Worm (Caenorhabditis elegans) whole organism, young adult: Measurements from ENCODE around the gene W07B8.4.

Source experiments
- B0019.2 ChIP-seq: fragments of 200-800 bp; sonication (Bioruptor generic); conservative IDR thresholded peaks from 2 replicates; pipeline ENCODE4 v1.3.6; 2022; ENCODE audit warnings: missing genetic modification reagents, missing genetic modification characterization, missing compliant biosample characterization
- B0336.3 ChIP-seq: fragments of 200-800 bp; sonication (Bioruptor generic); IDR thresholded peaks from 2 replicates; pipeline ENCODE4 v1.3.6; 2022; ENCODE audit warnings: missing genetic modification characterization, missing compliant biosample characterization
- F10E7.11 ChIP-seq: sonication (generic microtip); optimal IDR thresholded peaks from 2 replicates; lab custom pipeline; 2017; ENCODE audit warnings: mild to moderate bottlenecking, missing genetic modification characterization, moderate library complexity, missing compliant biosample characterization
- K11D2.4 ChIP-seq: fragments of 200-800 bp; sonication (Bioruptor generic); IDR thresholded peaks from 2 replicates; pipeline ENCODE4 v1.3.6; 2022; ENCODE audit warnings: missing genetic modification reagents, missing genetic modification characterization, missing compliant biosample characterization
- T07F8.4 ChIP-seq: sonication (generic microtip); optimal IDR thresholded peaks from 2 replicates; lab custom pipeline; 2016; ENCODE audit warnings: mild to moderate bottlenecking, missing genetic modification characterization, moderate library complexity, missing compliant biosample characterization
- T26A5.8 ChIP-seq: sonication (generic microtip); optimal IDR thresholded peaks from 2 replicates; lab custom pipeline; 2016; ENCODE audit warnings: missing genetic modification characterization, missing compliant biosample characterization
- Y53G8AR.9 ChIP-seq: fragments of 200-800 bp; sonication (Bioruptor generic); conservative IDR thresholded peaks from 2 replicates; pipeline ENCODE4 v1.3.6; 2022; ENCODE audit warnings: missing genetic modification reagents, missing genetic modification characterization, missing compliant biosample characterization
- Y56A3A.18 ChIP-seq: fragments of 200-800 bp; sonication (Bioruptor generic); IDR thresholded peaks from 2 replicates; pipeline ENCODE4 v1.3.6; 2022; ENCODE audit warnings: missing genetic modification reagents, missing genetic modification characterization, missing compliant biosample characterization
- Y95B8A.8 ChIP-seq: fragments of 200-800 bp; sonication (Bioruptor generic); IDR thresholded peaks from 2 replicates; pipeline ENCODE4 v1.3.6; 2022; ENCODE audit warnings: missing genetic modification reagents, missing genetic modification characterization, missing compliant biosample characterization
- ZK185.1 ChIP-seq: sonication (generic microtip); optimal IDR thresholded peaks from 2 replicates; lab custom pipeline; 2016; ENCODE audit warnings: mild to moderate bottlenecking, missing genetic modification characterization, missing compliant biosample characterization; ENCODE audit not compliant: poor library complexity, severe bottlenecking
- aptf-2 ChIP-seq: fragments of 200-800 bp; sonication (Bioruptor generic); conservative IDR thresholded peaks from 2 replicates; pipeline ENCODE4 v1.3.6; 2022; ENCODE audit warnings: missing genetic modification reagents, missing genetic modification characterization, missing compliant biosample characterization
- aptf-3 ChIP-seq: fragments of 200-800 bp; sonication (Bioruptor generic); IDR thresholded peaks from 2 replicates; pipeline ENCODE4 v1.3.6; 2022; ENCODE audit warnings: missing genetic modification characterization, missing compliant biosample characterization
- attf-6 ChIP-seq: fragments of 200-800 bp; sonication (Bioruptor generic); IDR thresholded peaks from 2 replicates; pipeline ENCODE4 v1.3.6; 2022; ENCODE audit warnings: missing genetic modification reagents, missing genetic modification characterization, missing compliant biosample characterization
- bed-1 ChIP-seq: fragments of 200-800 bp; sonication (Bioruptor generic); IDR thresholded peaks from 2 replicates; pipeline ENCODE4 v1.3.6; 2022; ENCODE audit warnings: missing genetic modification reagents, missing genetic modification characterization, missing compliant biosample characterization
- ccch-3 ChIP-seq: fragments of 200-800 bp; sonication (Bioruptor generic); optimal IDR thresholded peaks from 2 replicates; lab custom pipeline; 2018; ENCODE audit warnings: mild to moderate bottlenecking, missing genetic modification characterization, missing compliant biosample characterization
- cebp-2 ChIP-seq: fragments of 200-800 bp; sonication (Bioruptor generic); IDR thresholded peaks from 2 replicates; pipeline ENCODE4 v1.3.6; 2022; ENCODE audit warnings: missing genetic modification characterization, missing compliant biosample characterization
- ceh-40 ChIP-seq: fragments of 200-800 bp; sonication (Bioruptor generic); IDR thresholded peaks from 2 replicates; pipeline ENCODE4 v1.3.6; 2022; ENCODE audit warnings: missing genetic modification characterization, missing compliant biosample characterization
- dox-1 ChIP-seq: fragments of 200-800 bp; sonication (Bioruptor generic); IDR thresholded peaks from 2 replicates; pipeline ENCODE4 v1.3.6; 2022; ENCODE audit warnings: missing genetic modification reagents, missing genetic modification characterization, missing compliant biosample characterization
- lag-1 ChIP-seq: fragments of 200-800 bp; sonication (Bioruptor generic); IDR thresholded peaks from 2 replicates; pipeline ENCODE4 v1.3.6; 2022; ENCODE audit warnings: missing genetic modification reagents, missing genetic modification characterization, missing compliant biosample characterization
- let-526 ChIP-seq: fragments of 200-800 bp; sonication (Bioruptor generic); IDR thresholded peaks from 2 replicates; pipeline ENCODE4 v1.3.6; 2022; ENCODE audit warnings: missing genetic modification reagents, missing genetic modification characterization, missing compliant biosample characterization
- lin-26 ChIP-seq: fragments of 200-800 bp; sonication (Bioruptor generic); IDR thresholded peaks from 2 replicates; pipeline ENCODE4 v1.3.6; 2022; ENCODE audit warnings: missing genetic modification reagents, missing genetic modification characterization, missing compliant biosample characterization
- lin-40 ChIP-seq: sonication (generic microtip); optimal IDR thresholded peaks from 2 replicates; lab custom pipeline; 2016; ENCODE audit warnings: missing genetic modification characterization, mild to moderate bottlenecking, missing compliant biosample characterization, missing genotype, missing genetic modification reagents
- madf-8 ChIP-seq: fragments of 200-800 bp; sonication (Bioruptor generic); conservative IDR thresholded peaks from 2 replicates; pipeline ENCODE4 v1.3.6; 2022; ENCODE audit warnings: missing genetic modification reagents, missing genetic modification characterization, missing compliant biosample characterization
- mcd-1 ChIP-seq: fragments of 200-800 bp; sonication (Bioruptor generic); IDR thresholded peaks from 2 replicates; pipeline ENCODE4 v1.3.6; 2022; ENCODE audit warnings: missing genetic modification reagents, missing genetic modification characterization, missing compliant biosample characterization
- mes-4 ChIP-seq: sonication (generic microtip); optimal IDR thresholded peaks from 2 replicates; lab custom pipeline; 2016; ENCODE audit warnings: missing genotype, missing genetic modification characterization, missing compliant biosample characterization
- nfya-1 ChIP-seq: sonication (generic microtip); optimal IDR thresholded peaks from 2 replicates; lab custom pipeline; 2017; ENCODE audit warnings: antibody characterized with exemption, missing compliant biosample characterization, missing genetic modification characterization, borderline replicate concordance; ENCODE audit not compliant: insufficient read depth
- nfyb-1 ChIP-seq: fragments of 200-800 bp; sonication (Bioruptor generic); IDR thresholded peaks from 2 replicates; pipeline ENCODE4 v1.3.6; 2022; ENCODE audit warnings: missing genetic modification reagents, missing genetic modification characterization, missing compliant biosample characterization
- nhr-120 ChIP-seq: fragments of 200-800 bp; sonication (Bioruptor generic); IDR thresholded peaks from 2 replicates; pipeline ENCODE4 v1.3.6; 2022; ENCODE audit warnings: missing genetic modification characterization, missing compliant biosample characterization
- nhr-179 ChIP-seq: sonication (generic microtip); optimal IDR thresholded peaks from 2 replicates; lab custom pipeline; 2016; ENCODE audit warnings: mild to moderate bottlenecking, missing genetic modification characterization, missing compliant biosample characterization
- nhr-27 ChIP-seq: fragments of 200-800 bp; sonication (Bioruptor generic); optimal IDR thresholded peaks from 2 replicates; lab custom pipeline; 2018; ENCODE audit warnings: mild to moderate bottlenecking, missing genetic modification characterization, moderate library complexity, missing compliant biosample characterization
- repo-1 ChIP-seq: sonication (generic microtip); optimal IDR thresholded peaks from 2 replicates; lab custom pipeline; 2017; ENCODE audit warnings: mild to moderate bottlenecking, missing genetic modification characterization, missing compliant biosample characterization
- rpc-1 ChIP-seq, 2 experiments: fragments of 150-350 bp in 1 of 2; sonication (generic microtip) in 1 of 2; optimal IDR thresholded peaks; 2 replicates each; lab custom pipeline; 2014 to 2018; ENCODE audit warnings: missing biosample characterization in 1 of 2, missing genetic modification characterization in 1 of 2, missing genetic modification reagents in 1 of 2, missing genotype in 1 of 2
- sdz-38 ChIP-seq: sonication (generic microtip); optimal IDR thresholded peaks from 2 replicates; lab custom pipeline; 2016; ENCODE audit warnings: missing genotype, missing genetic modification characterization, missing compliant biosample characterization
- sea-2 ChIP-seq: fragments of 200-800 bp; sonication (Bioruptor generic); IDR thresholded peaks from 2 replicates; pipeline ENCODE4 v1.3.6; 2022; ENCODE audit warnings: missing genetic modification characterization, missing compliant biosample characterization
- snpc-1.1 ChIP-seq: sonication (generic microtip); optimal IDR thresholded peaks from 2 replicates; lab custom pipeline; 2017; ENCODE audit warnings: missing genetic modification characterization, mild to moderate bottlenecking, missing compliant biosample characterization, antibody characterized with exemption, moderate library complexity, missing genotype, missing genetic modification reagents; ENCODE audit not compliant: insufficient read depth
- snpc-1.3 ChIP-seq: sonication (generic microtip); optimal IDR thresholded peaks from 2 replicates; lab custom pipeline; 2017; ENCODE audit warnings: missing genetic modification characterization, mild to moderate bottlenecking, missing compliant biosample characterization, antibody characterized with exemption, moderate library complexity, missing genotype, missing genetic modification reagents; ENCODE audit not compliant: insufficient read depth
- snpc-3.4 ChIP-seq: sonication (generic microtip); optimal IDR thresholded peaks from 2 replicates; lab custom pipeline; 2017; ENCODE audit warnings: missing genetic modification characterization, mild to moderate bottlenecking, missing compliant biosample characterization, antibody characterized with exemption, moderate library complexity, missing genotype, missing genetic modification reagents
- snpc-4 ChIP-seq, 5 experiments: fragments of 150-350 bp in 1 of 5; sonication (generic microtip) in 4 of 5; optimal IDR thresholded peaks; 2 replicates each; lab custom pipeline; 2014 to 2018; ENCODE audit warnings: missing genetic modification characterization in 5 of 5, missing biosample characterization in 3 of 5, antibody characterized with exemption in 2 of 5, mild to moderate bottlenecking in 2 of 5, missing compliant biosample characterization in 2 of 5, missing genotype in 2 of 5, moderate library complexity in 2 of 5, missing genetic modification reagents in 1 of 5
- sptf-2 ChIP-seq: fragments of 200-800 bp; sonication (Bioruptor generic); optimal IDR thresholded peaks from 2 replicates; lab custom pipeline; 2018; ENCODE audit warnings: mild to moderate bottlenecking, missing genetic modification characterization, missing compliant biosample characterization
- tbp1 ChIP-seq: fragments of 200-800 bp; sonication (Bioruptor generic); optimal IDR thresholded peaks from 2 replicates; lab custom pipeline; 2018; ENCODE audit warnings: mild to moderate bottlenecking, missing genetic modification characterization, missing compliant biosample characterization
- tbx-9 ChIP-seq: sonication (generic microtip); optimal IDR thresholded peaks from 2 replicates; lab custom pipeline; 2016; ENCODE audit warnings: borderline replicate concordance, missing genetic modification characterization, inconsistent platforms, missing compliant biosample characterization
- unc-130 ChIP-seq: sonication (generic microtip); optimal IDR thresholded peaks from 2 replicates; lab custom pipeline; 2016; ENCODE audit warnings: missing genetic modification reagents, missing genetic modification characterization, missing compliant biosample characterization
- ztf-18 ChIP-seq: sonication (generic microtip); optimal IDR thresholded peaks from 2 replicates; lab custom pipeline; 2016; ENCODE audit warnings: missing genotype, mild to moderate bottlenecking, missing genetic modification characterization, missing compliant biosample characterization
- ztf-25 ChIP-seq: fragments of 200-800 bp; sonication (Bioruptor generic); IDR thresholded peaks from 2 replicates; pipeline ENCODE4 v1.3.6; 2022; ENCODE audit warnings: missing genetic modification reagents, missing genetic modification characterization, missing compliant biosample characterization
- ztf-26 ChIP-seq: sonication (generic microtip); optimal IDR thresholded peaks from 2 replicates; lab custom pipeline; 2017; ENCODE audit warnings: missing genetic modification characterization, missing compliant biosample characterization
- ztf-3 ChIP-seq: fragments of 200-800 bp; sonication (Bioruptor generic); optimal IDR thresholded peaks from 2 replicates; lab custom pipeline; 2018; ENCODE audit warnings: mild to moderate bottlenecking, missing genetic modification characterization, missing compliant biosample characterization

W07B8.4 gene

DNA sequence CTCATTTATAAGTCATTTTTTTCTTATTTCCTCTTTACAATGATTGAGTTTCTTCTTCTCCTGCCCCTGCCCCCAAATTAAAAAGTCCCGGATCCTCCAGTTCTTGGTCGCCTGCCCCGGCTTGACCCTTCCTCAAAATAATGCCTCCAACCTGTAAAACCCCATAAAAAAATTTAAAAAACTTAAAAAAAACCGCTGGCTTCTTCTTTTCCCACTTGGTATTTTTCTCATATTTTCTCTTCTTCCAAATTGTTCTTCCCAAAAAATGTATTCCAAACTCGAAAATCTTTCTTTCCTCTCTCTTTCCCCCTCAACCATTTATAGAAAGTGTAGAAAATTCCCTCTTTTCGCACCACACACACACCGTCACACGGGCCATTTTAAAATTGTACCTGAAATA, 25.7 kb upstream of the W07B8.4 start (continued):
- TF ChIP-seq snpc-1.1 (tag; lab: Kevin White, UChicago) (no peak), mcd-1 (0 out of 2 replicates have a peak, but pooled peaks have one; percentile 15), rpc-1 (optimal IDR thresholded peaks at IDR 0.05; lab: Kevin White, UChicago) (no peak), rpc-1 (tag; optimal IDR thresholded peaks at IDR 0.05; lab: Kevin White, UChicago) (no peak), tbp1 (GFP tag; lab: Kevin White, UChicago) (no peak), repo-1 (tag; lab: Kevin White, UChicago) (peak; percentile 43), T07F8.4 (no peak), sptf-2 (GFP tag; lab: Kevin White, UChicago) (no peak), snpc-3.4 (peak; percentile 7), attf-6 (GFP tag; lab: Robert Waterston, UW) (peak; percentile 20; the same call in 1 of the 2 replicates), nfya-1 (no peak), aptf-2 (GFP tag; lab: Robert Waterston, UW) (no peak), dox-1 (GFP tag; lab: Robert Waterston, UW) (no peak), ZK185.1 (no peak), F10E7.11 (no peak), B0336.3 (no peak; the same call in 1 of the 2 replicates), sea-2 (GFP tag; lab: Robert Waterston, UW) (no peak), unc-130 (no peak), ztf-18 (tag; lab: Kevin White, UChicago) (no peak), cebp-2 (no peak), mes-4 (tag; lab: Kevin White, UChicago) (no peak), madf-8 (GFP tag; lab: Robert Waterston, UW) (no peak), nfyb-1 (GFP tag; lab: Robert Waterston, UW) (no peak), snpc-4 (GFP tag; optimal IDR thresholded peaks at IDR 0.05; lab: Kevin White, UChicago) (no peak), snpc-4 (tag; optimal IDR thresholded peaks at IDR 0.05; lab: Kevin White, UChicago) (no peak), nhr-120 (GFP tag; lab: Robert Waterston, UW) (no peak), snpc-1.3 (tag; lab: Kevin White, UChicago) (no peak), lin-26 (GFP tag; lab: Robert Waterston, UW) (peak; percentile 26; the same call in 1 of the 2 replicates), tbx-9 (tag; lab: Kevin White, UChicago) (no peak), Y53G8AR.9 (GFP tag; lab: Robert Waterston, UW) (peak; percentile 43; the same call in 1 of the 2 replicates), ztf-3 (GFP tag; lab: Kevin White, UChicago) (no peak)

DNA sequence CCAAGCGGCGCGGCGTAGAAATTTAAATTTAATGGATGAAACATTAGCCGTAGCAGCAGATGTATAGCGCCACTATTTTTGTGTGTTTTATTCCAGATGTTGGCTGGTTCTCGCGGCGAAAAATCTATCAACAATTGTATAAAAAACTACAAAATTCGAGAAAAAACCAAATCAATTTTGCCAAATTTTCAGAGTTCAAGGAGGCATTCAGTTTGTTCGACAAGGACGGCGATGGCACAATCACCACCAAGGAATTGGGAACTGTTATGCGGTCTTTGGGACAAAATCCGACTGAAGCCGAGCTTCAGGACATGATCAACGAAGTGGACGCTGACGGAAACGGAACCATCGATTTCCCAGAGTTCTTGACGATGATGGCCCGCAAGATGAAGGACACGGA, 24.7 kb upstream of the W07B8.4 start:
- TF ChIP-seq Y56A3A.18 (GFP tag; lab: Robert Waterston, UW): 0 out of 2 replicates have a peak, but pooled peaks have one; percentile 12
- no peak for TF ChIP-seq repo-1 (tag; lab: Kevin White, UChicago)
- no peak for TF ChIP-seq lag-1
- no peak for TF ChIP-seq T26A5.8 (tag; lab: Kevin White, UChicago)

DNA sequence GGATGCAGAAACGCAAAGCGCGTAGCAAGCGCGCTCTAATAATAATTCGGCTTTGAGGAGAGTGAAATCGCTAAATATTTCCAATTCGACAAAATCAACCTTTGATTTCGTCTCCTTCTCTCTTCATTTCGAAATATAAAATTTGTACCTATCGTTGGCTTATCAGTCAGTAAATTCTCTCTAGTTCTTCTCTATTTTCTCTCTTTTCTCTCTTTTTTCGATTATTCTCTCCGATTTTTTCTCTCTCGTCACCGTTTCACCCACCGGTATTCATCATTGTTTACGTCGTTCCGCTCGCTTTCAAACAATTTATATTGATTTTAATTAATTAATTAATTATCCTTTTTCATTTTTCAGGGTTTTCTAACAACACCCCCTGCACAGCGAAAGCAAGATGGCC, 24.2 kb upstream of the W07B8.4 start, which contains the start of gene cmd-1:
cmd-1 (plus strand) TSS at position 358 of the 400 bp plus-strand sequence.
- TF ChIP-seq nhr-27 (no peak), snpc-1.3 (tag; lab: Kevin White, UChicago) (no peak), let-526 (GFP tag; lab: Robert Waterston, UW) (no peak), ccch-3 (GFP tag; lab: Kevin White, UChicago) (no peak), nhr-179 (tag; lab: Kevin White, UChicago) (no peak), aptf-3 (GFP tag; lab: Robert Waterston, UW) (no peak), bed-1 (GFP tag; lab: Robert Waterston, UW) (no peak), ztf-25 (GFP tag; lab: Robert Waterston, UW) (no peak), ceh-40 (no peak), snpc-3.4 (no peak), ztf-18 (tag; lab: Kevin White, UChicago) (no peak), Y95B8A.8 (GFP tag; lab: Robert Waterston, UW) (0 out of 2 replicates have a peak, but pooled peaks have one; percentile 35), lin-40 (tag; lab: Kevin White, UChicago) (peak; percentile 9), B0019.2 (no peak), sdz-38 (tag; lab: Kevin White, UChicago) (no peak), K11D2.4 (GFP tag; lab: Robert Waterston, UW) (no peak), ztf-26 (tag; lab: Kevin White, UChicago) (no peak)
